Fruit fly (Drosophila melanogaster): Measurements from ENCODE around the gene grk.

DNA sequence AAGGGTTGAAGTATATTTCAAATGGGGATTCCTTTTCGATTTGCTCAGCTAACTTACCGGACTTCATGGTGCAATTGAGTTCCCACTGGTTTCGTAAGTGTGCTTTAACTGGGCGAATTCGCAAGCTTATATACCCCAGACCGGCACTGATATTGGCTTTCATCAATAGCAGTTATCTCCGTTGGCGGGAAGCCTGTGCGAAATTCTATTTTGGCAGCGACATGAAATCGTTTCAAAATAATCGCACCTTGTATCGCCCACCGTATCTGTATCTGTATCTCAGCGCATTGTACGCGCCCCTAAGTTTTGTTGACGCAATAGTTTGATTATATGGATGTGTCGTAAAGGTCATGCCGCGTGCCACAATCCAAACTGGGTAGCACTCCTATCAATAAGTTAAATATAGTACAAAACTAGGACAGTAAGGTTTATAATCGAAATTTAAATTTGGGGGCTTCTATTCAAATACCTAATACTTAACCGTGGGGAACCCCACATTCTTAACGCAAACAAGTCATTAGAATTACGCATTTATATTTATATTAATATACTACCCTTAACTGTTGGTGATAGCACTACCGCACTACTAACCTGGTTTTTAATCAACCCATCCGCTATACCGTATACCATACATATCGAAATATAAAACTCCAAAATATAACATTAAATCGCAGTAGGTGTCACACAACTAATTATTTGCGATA is 37.2 kb downstream of the grk start, which contains the start of the genes Peritrophin-15a and CG13385:
- TF ChIP-seq psq (optimal IDR thresholded peaks at IDR 0.05) (no peak), CG8478 (optimal IDR thresholded peaks at IDR 0.05) (no peak), usp (GFP tag; optimal IDR thresholded peaks at IDR 0.05) (no peak), pan (optimal IDR thresholded peaks at IDR 0.05) (no peak), Dll (optimal IDR thresholded peaks at IDR 0.05) (no peak)
